Fruit fly (Drosophila melanogaster): ENCODE data around the gene CG8892.
A peak's percentile ranks its signal among the peaks of the same experiment; 100 is the strongest.

The CG8892 gene

DNA sequence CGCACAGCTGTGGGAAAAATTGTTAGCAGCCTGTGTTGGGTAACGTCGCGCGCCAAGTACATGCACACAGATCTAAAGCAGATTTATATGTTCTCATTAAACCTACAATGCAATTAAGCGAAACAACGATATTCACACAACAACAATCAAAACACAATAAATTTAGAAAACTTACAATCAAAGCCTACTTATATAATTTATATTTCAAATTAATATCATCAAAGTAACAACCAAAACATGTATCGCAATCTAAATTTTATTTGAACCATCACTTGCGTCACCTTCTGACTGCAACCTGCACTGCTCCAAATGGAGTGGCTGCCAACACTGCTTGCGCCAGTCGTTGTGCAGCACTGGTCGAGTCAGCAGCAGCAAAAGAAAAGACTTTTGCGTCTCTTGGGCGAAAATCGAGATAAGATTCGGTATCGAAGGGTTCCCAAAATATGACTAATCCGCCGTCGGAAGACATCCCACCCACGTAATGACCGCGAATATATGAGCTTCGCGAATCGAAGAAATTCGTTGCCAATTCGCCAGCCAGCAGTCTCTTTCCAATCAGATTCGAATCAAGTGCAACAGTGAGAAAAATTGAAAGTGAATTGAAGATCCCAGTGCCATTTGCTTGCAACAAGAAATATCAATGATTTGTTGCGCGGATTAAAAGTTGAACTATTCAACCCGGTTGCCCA is at the start of gene CG8892, which contains the start of gene CG34126:
Gene CG8892, minus strand, starts transcription at position 315 of the 689 bp plus-strand sequence.
Gene CG34126, plus strand, starts transcription at position 337 of the 689 bp plus-strand sequence.
- TF ChIP-seq Rel (GFP tag; optimal IDR thresholded peaks at IDR 0.05) (peak; percentile 89), Rel (tag; optimal IDR thresholded peaks at IDR 0.05) (peak; percentile 87), jim (GFP tag; optimal IDR thresholded peaks at IDR 0.05) (peak; percentile 93), HLH106 (tag; optimal IDR thresholded peaks at IDR 0.05) (peak; percentile 99), woc (GFP tag; optimal IDR thresholded peaks at IDR 0.05) (peak; percentile 98), Dfd (GFP tag; optimal IDR thresholded peaks at IDR 0.05) (no peak), Vsx2 (GFP tag; optimal IDR thresholded peaks at IDR 0.05; ENCODE audit: partially characterized antibody) (no peak), pan (optimal IDR thresholded peaks at IDR 0.05) (no peak), Hr78 (GFP tag; optimal IDR thresholded peaks at IDR 0.05) (no peak), rgr (GFP tag; optimal IDR thresholded peaks at IDR 0.05) (peak; percentile 98), dl (GFP tag; optimal IDR thresholded peaks at IDR 0.05; ENCODE audit: insufficient read depth in 1 of 2, partially characterized antibody in 2 of 2) (no peak), Myc (optimal IDR thresholded peaks at IDR 0.05) (peak; percentile 62), OdsH (GFP tag; optimal IDR thresholded peaks at IDR 0.05) (peak; percentile 97), CG32264 (GFP tag; optimal IDR thresholded peaks at IDR 0.05) (peak; percentile 93), foxo (GFP tag; optimal IDR thresholded peaks at IDR 0.05) (peak; percentile 91 to 99), dmrt93B (GFP tag; optimal IDR thresholded peaks at IDR 0.05) (peak; percentile 99), Hr83 (GFP tag; optimal IDR thresholded peaks at IDR 0.05; ENCODE audit: poor library complexity, severe bottlenecking) (peak; percentile 97), usp (GFP tag; optimal IDR thresholded peaks at IDR 0.05) (no peak), lola (GFP tag; optimal IDR thresholded peaks at IDR 0.05) (no peak), brk (GFP tag; optimal IDR thresholded peaks at IDR 0.05) (peak; percentile 95), CG9705 (GFP tag; optimal IDR thresholded peaks at IDR 0.05) (peak; percentile 98), Dif (GFP tag; optimal IDR thresholded peaks at IDR 0.05; ENCODE audit: partially characterized antibody) (no peak), dsf (GFP tag; optimal IDR thresholded peaks at IDR 0.05; ENCODE audit: borderline replicate concordance) (peak; percentile 95), CrebA (GFP tag; optimal IDR thresholded peaks at IDR 0.05; ENCODE audit: borderline replicate concordance) (no peak), Jra (GFP tag; optimal IDR thresholded peaks at IDR 0.05) (peak; percentile 97), Hnf4 (GFP tag; optimal IDR thresholded peaks at IDR 0.05) (peak; percentile 98), br (GFP tag; optimal IDR thresholded peaks at IDR 0.05) (peak; percentile 98), GATAd (GFP tag; optimal IDR thresholded peaks at IDR 0.05) (peak; percentile 94), tai (GFP tag; optimal IDR thresholded peaks at IDR 0.05) (no peak), sage (GFP tag; optimal IDR thresholded peaks at IDR 0.05) (peak; percentile 91), sv (GFP tag; optimal IDR thresholded peaks at IDR 0.05) (peak; percentile 99), h (GFP tag; optimal IDR thresholded peaks at IDR 0.05) (peak; percentile 98), N (GFP tag; optimal IDR thresholded peaks at IDR 0.05) (no peak), Abd-B (GFP tag; optimal IDR thresholded peaks at IDR 0.05) (no peak), Mio (GFP tag; optimal IDR thresholded peaks at IDR 0.05) (peak; percentile 92), fru (GFP tag; optimal IDR thresholded peaks at IDR 0.05) (peak; percentile 98), Sp1 (GFP tag; optimal IDR thresholded peaks at IDR 0.05) (peak; percentile 97), ey (GFP tag; optimal IDR thresholded peaks at IDR 0.05) (peak; percentile 97), psq (GFP tag; optimal IDR thresholded peaks at IDR 0.05) (peak; percentile 97)

DNA sequence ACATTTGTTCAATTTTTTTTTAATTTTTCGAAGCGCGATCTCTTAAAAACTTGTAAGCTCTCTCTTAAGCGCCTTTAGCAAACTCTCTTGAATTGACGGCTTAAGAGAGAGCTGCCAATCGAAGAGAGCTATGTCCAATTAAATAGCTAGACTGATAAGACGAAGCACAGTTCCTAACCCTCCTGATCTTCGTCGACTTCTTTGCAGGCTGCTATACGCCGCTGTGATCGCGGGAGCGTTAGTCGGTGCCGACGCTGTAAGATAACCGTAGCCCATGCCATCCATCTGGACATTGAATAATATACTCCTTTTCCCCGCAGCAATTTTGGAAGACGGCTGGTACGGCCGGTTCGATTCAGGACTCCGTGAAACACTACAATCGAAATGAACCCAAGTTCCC is 49.1 kb upstream of the CG8892 start:
- TF ChIP-seq CG32264 (GFP tag; optimal IDR thresholded peaks at IDR 0.05) (no peak), psq (GFP tag; optimal IDR thresholded peaks at IDR 0.05) (no peak), Dif (GFP tag; optimal IDR thresholded peaks at IDR 0.05; ENCODE audit: partially characterized antibody) (no peak)

DNA sequence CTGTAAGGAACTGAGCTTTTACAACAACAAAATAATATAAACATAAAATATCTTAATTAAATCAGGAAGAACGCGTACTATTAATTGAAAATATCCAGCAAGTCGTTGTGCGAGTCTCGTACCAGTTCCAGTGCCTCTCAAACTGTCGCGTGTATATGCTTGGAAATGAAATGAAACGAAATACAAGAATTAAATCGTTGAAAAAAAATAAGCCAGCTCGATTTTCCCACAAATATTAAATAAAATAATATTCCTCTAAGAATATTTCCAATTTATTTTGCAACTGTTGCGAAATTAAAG is 48.4 kb upstream of the CG8892 start:
- no peak for TF ChIP-seq Myc (optimal IDR thresholded peaks at IDR 0.05)
- TF ChIP-seq CG32264 (GFP tag; optimal IDR thresholded peaks at IDR 0.05): no peak
- no peak for TF ChIP-seq Hnf4 (GFP tag; optimal IDR thresholded peaks at IDR 0.05)
- no peak for TF ChIP-seq fru (GFP tag; optimal IDR thresholded peaks at IDR 0.05)
- TF ChIP-seq sv (GFP tag; optimal IDR thresholded peaks at IDR 0.05): no peak
- TF ChIP-seq h (GFP tag; optimal IDR thresholded peaks at IDR 0.05): no peak
- TF ChIP-seq dsf (GFP tag; optimal IDR thresholded peaks at IDR 0.05; ENCODE audit: borderline replicate concordance): no peak
- no peak for TF ChIP-seq dmrt93B (GFP tag; optimal IDR thresholded peaks at IDR 0.05)
- TF ChIP-seq woc (GFP tag; optimal IDR thresholded peaks at IDR 0.05): no peak
- TF ChIP-seq OdsH (GFP tag; optimal IDR thresholded peaks at IDR 0.05): no peak
- no peak for TF ChIP-seq pan (optimal IDR thresholded peaks at IDR 0.05)
- no peak for TF ChIP-seq sage (GFP tag; optimal IDR thresholded peaks at IDR 0.05)
- no peak for TF ChIP-seq br (GFP tag; optimal IDR thresholded peaks at IDR 0.05)
- TF ChIP-seq Hr83 (GFP tag; optimal IDR thresholded peaks at IDR 0.05; ENCODE audit: poor library complexity, severe bottlenecking): no peak
- no peak for TF ChIP-seq Hr78 (GFP tag; optimal IDR thresholded peaks at IDR 0.05)
- TF ChIP-seq Dif (GFP tag; optimal IDR thresholded peaks at IDR 0.05; ENCODE audit: partially characterized antibody): no peak
- TF ChIP-seq brk (GFP tag; optimal IDR thresholded peaks at IDR 0.05): no peak
- no peak for TF ChIP-seq dl (GFP tag; optimal IDR thresholded peaks at IDR 0.05; ENCODE audit: insufficient read depth in 1 of 2, partially characterized antibody in 2 of 2)
- no peak for TF ChIP-seq rgr (GFP tag; optimal IDR thresholded peaks at IDR 0.05)
